Fruit fly (Drosophila melanogaster): Measurements from ENCODE around the gene CG14109.
A peak's percentile ranks its signal among the peaks of the same experiment; 100 is the strongest.

The CG14109 gene

dm6 chr3L:13478339-13479203, 37.9 kb downstream of the CG14109 start (continued):
- TF ChIP-seq CG11093 (GFP tag; IDR thresholded peaks at IDR 0.05) (no peak), CG18619 (GFP tag; optimal IDR thresholded peaks at IDR 0.05) (peak; percentile 27), kni (GFP tag; optimal IDR thresholded peaks at IDR 0.05) (no peak), CG9215 (GFP tag; IDR thresholded peaks at IDR 0.05) (no peak), ara (GFP tag; IDR thresholded peaks at IDR 0.05) (no peak), wdn (GFP tag; IDR thresholded peaks at IDR 0.05) (0 out of 2 replicates have a peak, but pooled peaks have one; percentile 9), nerfin-2 (GFP tag; IDR thresholded peaks at IDR 0.05; ENCODE audit: partially characterized antibody) (no peak), ems (GFP tag; optimal IDR thresholded peaks at IDR 0.05) (no peak), Gug (GFP tag; IDR thresholded peaks at IDR 0.05) (no peak; the same call in 3 of the 4 replicates), odd (GFP tag; optimal IDR thresholded peaks at IDR 0.05) (no peak), GATAe (GFP tag; conservative IDR thresholded peaks at IDR 0.05) (no peak), Oaz (GFP tag; IDR thresholded peaks at IDR 0.05) (0 out of 2 replicates have a peak, but pooled peaks have one; percentile 8), gem (tag; optimal IDR thresholded peaks at IDR 0.05) (peak; percentile 38), CG12155 (GFP tag; optimal IDR thresholded peaks at IDR 0.05) (no peak), CoRest (tag; optimal IDR thresholded peaks at IDR 0.05) (peak; percentile 48), CG15011 (GFP tag; optimal IDR thresholded peaks at IDR 0.05) (no peak), CG10543 (GFP tag; optimal IDR thresholded peaks at IDR 0.05) (peak; percentile 67), CG5953 (GFP tag; IDR thresholded peaks at IDR 0.05) (no peak), Hmr (GFP tag; optimal IDR thresholded peaks at IDR 0.05) (peak; percentile 32), CG32772 (GFP tag; IDR thresholded peaks at IDR 0.05) (0 out of 2 replicates have a peak, but pooled peaks have one; percentile 22), E2f2 (GFP tag; IDR thresholded peaks at IDR 0.05) (no peak), CG7928 (GFP tag; optimal IDR thresholded peaks at IDR 0.05) (no peak), bcd (GFP tag; optimal IDR thresholded peaks at IDR 0.05) (peak; percentile 22), Ada2b (GFP tag; IDR thresholded peaks at IDR 0.05) (0 out of 2 replicates have a peak, but pooled peaks have one; percentile 15), grau (tag; optimal IDR thresholded peaks at IDR 0.05) (peak; percentile 86), chm (GFP tag; IDR thresholded peaks at IDR 0.05) (no peak), sens (GFP tag) (peak; percentile 29), dati (GFP tag; IDR thresholded peaks at IDR 0.05) (no peak), al (GFP tag; IDR thresholded peaks at IDR 0.05) (peak; percentile 8; the same call in 1 of the 2 replicates), CG9817 (tag; optimal IDR thresholded peaks at IDR 0.05) (peak; percentile 26), NC2β (GFP tag; optimal IDR thresholded peaks at IDR 0.05) (no peak), NFAT (GFP tag; IDR thresholded peaks at IDR 0.05) (no peak), Bteb2 (GFP tag; optimal IDR thresholded peaks at IDR 0.05) (no peak), crp (GFP tag; optimal IDR thresholded peaks at IDR 0.05) (no peak), Camta (GFP tag; optimal IDR thresholded peaks at IDR 0.05) (no peak), phol (tag; optimal IDR thresholded peaks at IDR 0.05) (no peak), CG1647 (GFP tag; optimal IDR thresholded peaks at IDR 0.05) (no peak), Oli (tag; optimal IDR thresholded peaks at IDR 0.05) (no peak), Ravus (GFP tag; IDR thresholded peaks at IDR 0.05) (no peak), mirr (GFP tag; optimal IDR thresholded peaks at IDR 0.05) (peak; percentile 11), Rx (GFP tag; IDR thresholded peaks at IDR 0.05) (no peak), repo (GFP tag; optimal IDR thresholded peaks at IDR 0.05) (no peak), CG1529 (GFP tag; optimal IDR thresholded peaks at IDR 0.05) (no peak), nmo (GFP tag; optimal IDR thresholded peaks at IDR 0.05) (peak; percentile 4), CG10979 (tag; optimal IDR thresholded peaks at IDR 0.05) (no peak), CG11504 (tag; optimal IDR thresholded peaks at IDR 0.05) (peak; percentile 43), nerfin-1 (tag; optimal IDR thresholded peaks at IDR 0.05) (no peak), Ets97D (GFP tag; optimal IDR thresholded peaks at IDR 0.05) (no peak), peb (GFP tag; IDR thresholded peaks at IDR 0.05) (no peak), CG6175 (GFP tag; IDR thresholded peaks at IDR 0.05) (peak; percentile 84)
